Fruit fly (Drosophila melanogaster): ENCODE measurements around the gene CG3165.

The CG3165 gene

dm6 chr2L:3012780-3013179 lies 35.9 kb downstream of the CG3165 start:
- TF ChIP-seq CG4496 (GFP tag; IDR thresholded peaks at IDR 0.05) (peak; percentile 86), Snoo (tag; optimal IDR thresholded peaks at IDR 0.05) (peak; percentile 12), CG13204 (GFP tag; optimal IDR thresholded peaks at IDR 0.05) (no peak), rn (GFP tag; IDR thresholded peaks at IDR 0.05) (no peak), Ets98B (GFP tag; IDR thresholded peaks at IDR 0.05) (peak; percentile 80), CG8301 (tag; optimal IDR thresholded peaks at IDR 0.05) (peak; percentile 67), CG34367 (tag; optimal IDR thresholded peaks at IDR 0.05) (peak; percentile 39), fd96Ca (GFP tag; IDR thresholded peaks at IDR 0.05) (peak; percentile 74; the same call in 2 of the 3 replicates), CG32121 (GFP tag; IDR thresholded peaks at IDR 0.05) (peak; percentile 69), CG9948 (tag; optimal IDR thresholded peaks at IDR 0.05) (peak; percentile 57), Pif1A (GFP tag; optimal IDR thresholded peaks at IDR 0.05) (peak; percentile 69), CG15710 (tag; optimal IDR thresholded peaks at IDR 0.05) (peak; percentile 52), Pif1B (GFP tag; optimal IDR thresholded peaks at IDR 0.05) (peak; percentile 44), CG14655 (GFP tag; optimal IDR thresholded peaks at IDR 0.05) (peak; percentile 81), CG17806 (tag; optimal IDR thresholded peaks at IDR 0.05) (peak; percentile 59), gl (tag; optimal IDR thresholded peaks at IDR 0.05) (no peak), CG12605 (GFP tag; IDR thresholded peaks at IDR 0.05) (peak; percentile 54; the same call in 1 of the 2 replicates), D1 (tag; optimal IDR thresholded peaks at IDR 0.05) (no peak)

- TF ChIP-seq CG13204 (GFP tag; optimal IDR thresholded peaks at IDR 0.05) (no peak), EcR (GFP tag; optimal IDR thresholded peaks at IDR 0.05) (no peak), CG4496 (GFP tag; IDR thresholded peaks at IDR 0.05) (no peak), CG12605 (GFP tag; IDR thresholded peaks at IDR 0.05) (no peak), CG34367 (tag; optimal IDR thresholded peaks at IDR 0.05) (no peak), CG17806 (tag; optimal IDR thresholded peaks at IDR 0.05) (no peak), D1 (tag; optimal IDR thresholded peaks at IDR 0.05) (no peak), CG8159 (tag; optimal IDR thresholded peaks at IDR 0.05) (no peak), Ets98B (GFP tag; IDR thresholded peaks at IDR 0.05) (no peak), gl (tag; optimal IDR thresholded peaks at IDR 0.05) (no peak), CG15710 (tag; optimal IDR thresholded peaks at IDR 0.05) (no peak), Snoo (tag; optimal IDR thresholded peaks at IDR 0.05) (no peak), Pif1A (GFP tag; optimal IDR thresholded peaks at IDR 0.05) (no peak), CG32121 (GFP tag; IDR thresholded peaks at IDR 0.05) (no peak), fd96Ca (GFP tag; IDR thresholded peaks at IDR 0.05) (no peak), Pif1B (GFP tag; optimal IDR thresholded peaks at IDR 0.05) (no peak)
Measured at dm6 chr2L:3018212-3018611, 41.3 kb downstream of the CG3165 start, which contains the start of the genes CG17224 and CG17264. TSS of gene CG17224 (minus strand) at chr2L:3018308. TSS of gene CG17264 (plus strand) at chr2L:3018508.

- TF ChIP-seq Snoo (tag; optimal IDR thresholded peaks at IDR 0.05) = no peak
Measured at dm6 chr2L:3022986-3023385, 46.1 kb downstream of the CG3165 start, which contains the start of the genes alpha4GT1 and Prp40. TSS of gene alpha4GT1 (minus strand) at chr2L:3023141. TSS of gene Prp40 (plus strand) at chr2L:3023226.
